Worm (Caenorhabditis elegans) whole organism, L1 larva: ENCODE results near the gene unc-84.

Experiments used
- alr-1 ChIP-seq: fragments of 200-800 bp; sonication (Bioruptor generic); optimal IDR thresholded peaks from 2 replicates; lab custom pipeline; 2018; ENCODE audit warnings: borderline replicate concordance, mild to moderate bottlenecking, missing genetic modification characterization, missing compliant biosample characterization
- unc-62 ChIP-seq: fragments of 150-350 bp; optimal IDR thresholded peaks from 2 replicates; lab custom pipeline; 2014; ENCODE audit warnings: missing biosample characterization, missing genetic modification reagents, missing genetic modification characterization
- unc-98 ChIP-seq: fragments of 200-800 bp; sonication (Bioruptor generic); IDR thresholded peaks from 2 replicates; pipeline ENCODE4 v1.3.6; 2022; ENCODE audit warnings: missing genetic modification characterization, missing compliant biosample characterization
- xbp-1 ChIP-seq: sonication (generic microtip); optimal IDR thresholded peaks from 2 replicates; lab custom pipeline; 2016; ENCODE audit warnings: missing genetic modification characterization, missing compliant biosample characterization
- zag-1 ChIP-seq: fragments of 150-350 bp; optimal IDR thresholded peaks from 2 replicates; lab custom pipeline; 2014; ENCODE audit warnings: missing biosample characterization, missing genetic modification characterization

ce11 chrX:13574029-13574428, 10.5 kb upstream of the unc-84 start:
- TF ChIP-seq unc-62, result no peak
- no peak for TF ChIP-seq zag-1
- no peak for TF ChIP-seq unc-98 (GFP tag; lab: Robert Waterston, UW)
- no peak for TF ChIP-seq alr-1 (tag; lab: Kevin White, UChicago)
- no peak for TF ChIP-seq xbp-1 (tag; lab: Kevin White, UChicago)
